Worm (Caenorhabditis elegans): ENCODE results near the gene skr-10.

skr-10 gene

DNA sequence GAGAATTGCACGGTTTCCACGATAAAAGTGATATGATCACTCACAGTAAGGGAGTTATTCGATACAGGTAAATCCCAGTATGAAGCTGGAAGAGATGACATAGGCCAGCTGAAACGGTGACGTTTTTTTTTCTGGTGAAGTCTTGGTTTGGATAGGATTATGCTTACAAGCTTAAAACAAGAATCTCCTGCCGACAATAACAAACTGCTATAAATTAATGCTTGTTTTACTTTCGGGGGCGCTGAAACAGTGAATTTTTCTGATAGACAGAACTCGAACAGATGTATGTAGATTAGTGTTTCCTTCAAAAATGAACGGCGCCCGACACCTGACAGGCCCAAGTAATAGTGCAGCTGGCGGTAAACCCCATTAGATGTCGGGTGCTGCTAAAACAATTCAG, 12.8 kb upstream of the skr-10 start, which contains the start of gene srv-16:
Gene srv-16, minus strand, starts transcription at position 101 of the 400 bp plus-strand sequence.
- TF ChIP-seq snpc-4 (GFP tag; optimal IDR thresholded peaks at IDR 0.05) (no peak), snpc-4 (tag; optimal IDR thresholded peaks at IDR 0.05) (peak in 1 of 4 experiments; percentile 44), tlf-1 (GFP tag; optimal IDR thresholded peaks at IDR 0.05) (no peak), Y67H2A.10 (GFP tag; conservative IDR thresholded peaks at IDR 0.05) (no peak)

ce11 chrIV:15937088-15937487, 9.5 kb upstream of the skr-10 start:
- TF ChIP-seq snpc-4 (GFP tag; optimal IDR thresholded peaks at IDR 0.05) (no peak), snpc-4 (tag; optimal IDR thresholded peaks at IDR 0.05) (peak in 1 of 4 experiments; percentile 81), ccch-3 (GFP tag; optimal IDR thresholded peaks at IDR 0.05) (no peak)

- TF ChIP-seq hmg-1.2 (GFP tag; IDR thresholded peaks at IDR 0.05) (no peak), snpc-4 (GFP tag; optimal IDR thresholded peaks at IDR 0.05) (no peak), snpc-4 (tag; optimal IDR thresholded peaks at IDR 0.05) (peak in 1 of 4 experiments; percentile 88), attf-3 (GFP tag; conservative IDR thresholded peaks at IDR 0.05) (no peak), dox-1 (GFP tag; IDR thresholded peaks at IDR 0.05) (0 out of 2 replicates have a peak, but pooled peaks have one; percentile 23), attf-6 (GFP tag; IDR thresholded peaks at IDR 0.05) (peak; percentile 52; the same call in 1 of the 2 replicates), zfh-2 (GFP tag; conservative IDR thresholded peaks at IDR 0.05) (peak; percentile 36; the same call in 1 of the 2 replicates), mes-4 (tag; optimal IDR thresholded peaks at IDR 0.05) (no peak)
Observed at ce11 chrIV:15938471-15938870, 8.1 kb upstream of the skr-10 start.

- TF ChIP-seq madf-8 (GFP tag; conservative IDR thresholded peaks at IDR 0.05) (no peak), egl-18 (GFP tag; IDR thresholded peaks at IDR 0.05) (0 out of 2 replicates have a peak, but pooled peaks have one; percentile 12), F37B4.10 (GFP tag; IDR thresholded peaks at IDR 0.05) (no peak), snpc-1.1 (tag; optimal IDR thresholded peaks at IDR 0.05; ENCODE audit: insufficient read depth) (peak; percentile 41), dox-1 (GFP tag; IDR thresholded peaks at IDR 0.05) (0 out of 2 replicates have a peak, but pooled peaks have one; percentile 10), zim-3 (tag; optimal IDR thresholded peaks at IDR 0.05) (no peak), lin-26 (GFP tag; IDR thresholded peaks at IDR 0.05) (0 out of 2 replicates have a peak, but pooled peaks have one; percentile 52), snpc-4 (GFP tag; optimal IDR thresholded peaks at IDR 0.05) (no peak), snpc-4 (tag; optimal IDR thresholded peaks at IDR 0.05) (peak in 2 of 4 experiments; percentile 21 to 91), attf-6 (GFP tag; IDR thresholded peaks at IDR 0.05) (peak; percentile 77), ztf-28 (GFP tag; IDR thresholded peaks at IDR 0.05) (no peak), zfh-2 (GFP tag; conservative IDR thresholded peaks at IDR 0.05) (peak; percentile 65), cebp-2 (GFP tag; IDR thresholded peaks at IDR 0.05) (no peak), cebp-1 (GFP tag; IDR thresholded peaks at IDR 0.05) (no peak), cebp-1 (tag; optimal IDR thresholded peaks at IDR 0.05) (no peak)
Observed at ce11 chrIV:15940811-15941210, 5.8 kb upstream of the skr-10 start.

ce11 chrIV:15941403-15941802, 5.2 kb upstream of the skr-10 start, which contains the start of gene Y105C5B.11:
Y105C5B.11 (minus strand) TSS chrIV:15941503.
- TF ChIP-seq Y53F4B.3 (GFP tag; IDR thresholded peaks at IDR 0.05) = no peak
- TF ChIP-seq egl-18 (GFP tag; IDR thresholded peaks at IDR 0.05) = no peak
- TF ChIP-seq ceh-27 (GFP tag; optimal IDR thresholded peaks at IDR 0.05) = no peak
- no peak for TF ChIP-seq T26A5.8 (tag; optimal IDR thresholded peaks at IDR 0.05)
- TF ChIP-seq hmg-20 (GFP tag; IDR thresholded peaks at IDR 0.05) = no peak
- TF ChIP-seq cebp-1 (GFP tag; IDR thresholded peaks at IDR 0.05) = no peak
- no peak for TF ChIP-seq cebp-1 (tag; optimal IDR thresholded peaks at IDR 0.05)
- TF ChIP-seq unc-62 (GFP tag; optimal IDR thresholded peaks at IDR 0.05) = no peak
- TF ChIP-seq F10E7.11 (tag; optimal IDR thresholded peaks at IDR 0.05) = no peak

- TF ChIP-seq ceh-58 (GFP tag; IDR thresholded peaks at IDR 0.05) (no peak), zfh-2 (GFP tag; conservative IDR thresholded peaks at IDR 0.05) (peak; percentile 45; the same call in 1 of the 2 replicates), somi-1 (GFP tag; optimal IDR thresholded peaks at IDR 0.05) (no peak), attf-6 (GFP tag; IDR thresholded peaks at IDR 0.05) (peak; percentile 91), madf-6 (GFP tag; IDR thresholded peaks at IDR 0.05) (peak; percentile 21; the same call in 1 of the 2 replicates), rcor-1 (GFP tag; IDR thresholded peaks at IDR 0.05) (peak; percentile 45; the same call in 1 of the 2 replicates), snpc-4 (GFP tag; optimal IDR thresholded peaks at IDR 0.05) (peak; percentile 81), snpc-4 (tag; optimal IDR thresholded peaks at IDR 0.05) (peak; percentile 63 to 97 (median 83)), hmg-1.2 (GFP tag; IDR thresholded peaks at IDR 0.05) (peak; percentile 19; the same call in 1 of the 2 replicates), snpc-1.1 (tag; optimal IDR thresholded peaks at IDR 0.05; ENCODE audit: insufficient read depth) (peak; percentile 54), snpc-3.4 (tag; optimal IDR thresholded peaks at IDR 0.05) (peak; percentile 21), pbrm-1 (GFP tag; IDR thresholded peaks at IDR 0.05) (0 out of 2 replicates have a peak, but pooled peaks have one; percentile 29)
Observed at ce11 chrIV:15949995-15950394, 3.4 kb downstream of the skr-10 start.
